Worm (Caenorhabditis elegans) whole organism, late embryonic: ENCODE data around the gene eif-2D.

Experiments
- C08G9.2 ChIP-seq: sonication (generic microtip); optimal IDR thresholded peaks from 2 replicates; lab custom pipeline; 2016; ENCODE audit warnings: mild to moderate bottlenecking, missing genetic modification characterization, moderate library complexity, missing compliant biosample characterization
- C38D4.7 ChIP-seq: fragments of 200-800 bp; sonication (Bioruptor generic); optimal IDR thresholded peaks from 2 replicates; lab custom pipeline; 2018; ENCODE audit warnings: mild to moderate bottlenecking, missing genetic modification characterization, moderate library complexity, missing compliant biosample characterization
- K02D7.2 ChIP-seq: sonication (generic microtip); optimal IDR thresholded peaks from 2 replicates; lab custom pipeline; 2017; ENCODE audit warnings: mild to moderate bottlenecking, missing genetic modification characterization, missing compliant biosample characterization
- K09A11.1 ChIP-seq: sonication (generic microtip); optimal IDR thresholded peaks from 2 replicates; lab custom pipeline; 2017; ENCODE audit warnings: antibody characterized with exemption, mild to moderate bottlenecking, missing genetic modification characterization, missing compliant biosample characterization; ENCODE audit not compliant: insufficient read depth
- T23F11.4 ChIP-seq: fragments of 200-800 bp; sonication (Bioruptor generic); optimal IDR thresholded peaks from 2 replicates; lab custom pipeline; 2018; ENCODE audit warnings: mild to moderate bottlenecking, missing genetic modification characterization, missing compliant biosample characterization
- ahr-1 ChIP-seq: sonication (generic microtip); optimal IDR thresholded peaks from 2 replicates; lab custom pipeline; 2016; ENCODE audit warnings: missing genetic modification characterization, missing compliant biosample characterization
- ama-1 ChIP-seq: fragments of 150-350 bp; optimal IDR thresholded peaks from 2 replicates; lab custom pipeline; 2014
- ceh-18 ChIP-seq: sonication (generic microtip); optimal IDR thresholded peaks from 2 replicates; lab custom pipeline; 2016; ENCODE audit warnings: missing genetic modification characterization, missing compliant biosample characterization
- ceh-19 ChIP-seq: fragments of 200-800 bp; sonication (Bioruptor generic); optimal IDR thresholded peaks from 2 replicates; lab custom pipeline; 2018; ENCODE audit warnings: mild to moderate bottlenecking, missing genetic modification characterization, missing compliant biosample characterization
- ceh-2 ChIP-seq: sonication (generic microtip); optimal IDR thresholded peaks from 2 replicates; lab custom pipeline; 2016; ENCODE audit warnings: missing genotype, missing genetic modification characterization, missing compliant biosample characterization
- ceh-45 ChIP-seq: fragments of 200-800 bp; sonication (Bioruptor generic); IDR thresholded peaks from 2 replicates; pipeline ENCODE4 v1.3.6; 2022; ENCODE audit warnings: missing genetic modification reagents, missing genetic modification characterization, missing compliant biosample characterization
- ceh-48 ChIP-seq: sonication (generic microtip); optimal IDR thresholded peaks from 2 replicates; lab custom pipeline; 2016; ENCODE audit warnings: missing genetic modification characterization, inconsistent platforms, missing compliant biosample characterization
- che-1 ChIP-seq: sonication (generic microtip); optimal IDR thresholded peaks from 2 replicates; lab custom pipeline; 2016; ENCODE audit warnings: mild to moderate bottlenecking, missing genetic modification characterization, missing compliant biosample characterization
- dmd-4 ChIP-seq: sonication (generic microtip); optimal IDR thresholded peaks from 2 replicates; lab custom pipeline; 2016; ENCODE audit warnings: borderline replicate concordance, missing genetic modification characterization, missing compliant biosample characterization
- elt-2 ChIP-seq: sonication (generic microtip); optimal IDR thresholded peaks from 2 replicates; lab custom pipeline; 2016; ENCODE audit warnings: missing genetic modification reagents, missing genetic modification characterization, missing compliant biosample characterization
- ets-4 ChIP-seq: sonication (generic microtip); optimal IDR thresholded peaks from 2 replicates; lab custom pipeline; 2016; ENCODE audit warnings: missing genetic modification characterization, missing compliant biosample characterization
- eyg-1 ChIP-seq: sonication (generic microtip); optimal IDR thresholded peaks from 2 replicates; lab custom pipeline; 2016; ENCODE audit warnings: missing genotype, missing genetic modification characterization, missing compliant biosample characterization
- fax-1 ChIP-seq: sonication (generic microtip); optimal IDR thresholded peaks from 2 replicates; lab custom pipeline; 2016; ENCODE audit warnings: missing genotype, missing genetic modification characterization, missing compliant biosample characterization
- fkh-10 ChIP-seq: fragments of 150-350 bp; optimal IDR thresholded peaks from 2 replicates; lab custom pipeline; 2014; ENCODE audit warnings: missing biosample characterization, missing genetic modification reagents, missing genetic modification characterization
- hlh-15 ChIP-seq: sonication (generic microtip); optimal IDR thresholded peaks from 2 replicates; lab custom pipeline; 2016; ENCODE audit warnings: missing genetic modification characterization, missing compliant biosample characterization
- hlh-30 ChIP-seq: sonication (generic microtip); optimal IDR thresholded peaks from 2 replicates; lab custom pipeline; 2017; ENCODE audit warnings: antibody characterized with exemption, missing genetic modification characterization, missing compliant biosample characterization; ENCODE audit not compliant: insufficient read depth
- lin-11 ChIP-seq: fragments of 200-800 bp; sonication (Bioruptor generic); optimal IDR thresholded peaks from 2 replicates; lab custom pipeline; 2018; ENCODE audit warnings: mild to moderate bottlenecking, missing genetic modification characterization, missing compliant biosample characterization
- mec-3 ChIP-seq: sonication (generic microtip); optimal IDR thresholded peaks from 2 replicates; lab custom pipeline; 2016; ENCODE audit warnings: borderline replicate concordance, missing genetic modification characterization, missing compliant biosample characterization
- nhr-11 ChIP-seq: fragments of 150-350 bp; optimal IDR thresholded peaks from 2 replicates; lab custom pipeline; 2014; ENCODE audit warnings: missing biosample characterization, missing genetic modification characterization
- npax-4 ChIP-seq: sonication (generic microtip); optimal IDR thresholded peaks from 2 replicates; lab custom pipeline; 2016; ENCODE audit warnings: missing genetic modification characterization, missing compliant biosample characterization
- pag-3 ChIP-seq: sonication (generic microtip); optimal IDR thresholded peaks from 2 replicates; lab custom pipeline; 2016; ENCODE audit warnings: missing compliant biosample characterization, missing genetic modification characterization, borderline replicate concordance
- pax-1 ChIP-seq: fragments of 150-350 bp; optimal IDR thresholded peaks from 2 replicates; lab custom pipeline; 2014; ENCODE audit warnings: missing biosample characterization, missing genetic modification characterization
- pha-4 ChIP-seq: fragments of 150-350 bp; optimal IDR thresholded peaks from 2 replicates; lab custom pipeline; 2018; ENCODE audit warnings: missing biosample characterization, missing genetic modification reagents, missing genetic modification characterization
- pqm-1 ChIP-seq: sonication (generic microtip); optimal IDR thresholded peaks from 2 replicates; lab custom pipeline; 2016; ENCODE audit warnings: missing genetic modification characterization, missing compliant biosample characterization
- ref-2 ChIP-seq: sonication (generic microtip); optimal IDR thresholded peaks from 2 replicates; lab custom pipeline; 2016; ENCODE audit warnings: missing genetic modification characterization, missing compliant biosample characterization
- rnt-1 ChIP-seq: sonication (generic microtip); optimal IDR thresholded peaks from 2 replicates; lab custom pipeline; 2016; ENCODE audit warnings: missing genetic modification characterization, missing compliant biosample characterization
- sdc-2 ChIP-seq: sonication (generic microtip); optimal IDR thresholded peaks from 2 replicates; lab custom pipeline; 2016; ENCODE audit warnings: missing genotype, missing genetic modification characterization, missing compliant biosample characterization
- sox-2 ChIP-seq: fragments of 200-800 bp; sonication (Bioruptor generic); IDR thresholded peaks from 2 replicates; pipeline ENCODE4 v1.3.6; 2022; ENCODE audit warnings: missing genetic modification reagents, missing genetic modification characterization, missing compliant biosample characterization
- syd-9 ChIP-seq: sonication (generic microtip); optimal IDR thresholded peaks from 2 replicates; lab custom pipeline; 2016; ENCODE audit warnings: mild to moderate bottlenecking, missing genetic modification characterization, moderate library complexity, missing compliant biosample characterization
- tbx-2 ChIP-seq: sonication (generic microtip); optimal IDR thresholded peaks from 2 replicates; lab custom pipeline; 2016; ENCODE audit warnings: missing genetic modification characterization, missing compliant biosample characterization
- tbx-7 ChIP-seq: sonication (generic microtip); optimal IDR thresholded peaks from 2 replicates; lab custom pipeline; 2016; ENCODE audit warnings: missing genotype, missing genetic modification characterization, missing compliant biosample characterization
- ttx-3 ChIP-seq: sonication (generic microtip); optimal IDR thresholded peaks from 2 replicates; lab custom pipeline; 2016; ENCODE audit warnings: missing genetic modification reagents, missing genetic modification characterization, missing compliant biosample characterization
- unc-55 ChIP-seq: sonication (generic microtip); optimal IDR thresholded peaks from 2 replicates; lab custom pipeline; 2017; ENCODE audit warnings: missing biosample characterization, missing genetic modification reagents, missing genetic modification characterization
- zip-5 ChIP-seq: sonication (generic microtip); optimal IDR thresholded peaks from 2 replicates; lab custom pipeline; 2016; ENCODE audit warnings: missing genetic modification characterization, missing compliant biosample characterization

Gene eif-2D

DNA sequence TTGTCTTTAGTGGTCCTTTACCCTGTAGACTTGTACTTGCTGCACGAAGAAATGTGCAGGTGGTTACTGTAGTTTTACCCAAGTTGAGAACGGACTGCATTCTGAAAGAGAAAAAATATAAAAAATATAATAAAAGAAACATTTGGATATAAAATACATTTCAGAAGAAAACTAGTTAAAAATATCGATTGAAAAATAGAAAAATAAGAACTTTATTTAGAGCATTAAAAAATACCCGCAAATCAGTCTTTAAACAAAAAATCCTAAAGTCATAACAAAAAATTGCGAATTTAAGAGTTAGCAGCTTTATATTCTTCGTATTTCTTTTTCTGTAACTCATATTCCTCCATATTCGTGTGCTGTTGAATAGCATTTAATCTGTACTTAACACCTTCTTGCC, 22.7 kb upstream of the eif-2D start, which contains the start of gene C25H3.7:
Gene C25H3.7, minus strand, starts transcription at position 101 of the 400 bp plus-strand sequence.
- no peak for TF ChIP-seq lin-11 (tag; lab: Kevin White, UChicago)
- no peak for TF ChIP-seq ets-4 (tag; lab: Kevin White, UChicago)
- TF ChIP-seq pag-3 (tag; lab: Kevin White, UChicago) = no peak
- TF ChIP-seq zip-5 (tag; lab: Kevin White, UChicago) = no peak
- no peak for TF ChIP-seq ceh-19 (GFP tag; lab: Kevin White, UChicago)
- no peak for TF ChIP-seq fkh-10 (GFP tag; lab: Kevin White, UChicago)
- TF ChIP-seq nhr-11 (tag; lab: Kevin White, UChicago) = no peak

DNA sequence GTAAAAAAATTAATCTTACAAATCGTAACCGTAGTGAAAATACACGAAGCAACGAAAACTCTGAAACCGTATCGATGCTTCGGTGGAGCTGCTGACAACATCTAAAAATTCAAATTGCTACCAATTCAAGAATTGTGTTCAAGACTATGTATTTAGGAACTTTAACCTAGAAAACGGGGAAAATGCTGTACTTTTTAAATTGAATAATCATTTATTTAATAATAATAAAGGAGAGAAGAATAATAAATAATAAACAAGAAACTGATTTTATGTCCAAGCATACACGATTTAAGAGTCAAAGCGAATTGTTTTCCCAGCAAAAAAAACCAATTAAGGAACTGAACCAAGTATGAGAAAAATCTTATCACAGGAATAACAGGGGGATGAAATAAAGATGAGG, 21.9 kb upstream of the eif-2D start, which contains the start of gene C25H3.17:
Gene C25H3.17, minus strand, starts transcription at position 101 of the 400 bp plus-strand sequence.
- TF ChIP-seq T23F11.4 (GFP tag; lab: Kevin White, UChicago) (no peak), ceh-18 (tag; lab: Kevin White, UChicago) (no peak), unc-55 (GFP tag; lab: Kevin White, UChicago) (no peak), sdc-2 (tag; lab: Kevin White, UChicago) (no peak), syd-9 (tag; lab: Kevin White, UChicago) (no peak), pax-1 (tag; lab: Kevin White, UChicago) (no peak), ref-2 (tag; lab: Kevin White, UChicago) (no peak), C08G9.2 (tag; lab: Kevin White, UChicago) (no peak)

DNA sequence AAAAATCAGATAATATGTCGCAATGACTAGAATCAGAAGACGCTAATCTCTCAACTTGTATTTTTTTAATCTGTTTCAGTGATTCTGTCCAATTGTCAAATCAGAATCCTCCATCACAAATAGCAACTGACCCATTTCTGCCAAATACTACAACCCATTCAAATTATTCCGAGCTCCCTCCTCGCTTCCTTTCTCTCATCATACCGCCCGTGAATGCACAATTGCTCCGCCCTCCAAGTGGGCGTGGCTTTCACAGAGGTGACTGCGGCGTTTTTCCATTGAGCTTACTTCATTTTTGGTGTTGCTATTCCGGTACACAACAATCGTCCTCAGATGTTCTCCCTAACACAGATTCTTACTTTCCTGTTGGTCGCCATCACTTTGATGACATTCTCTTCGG, 10.8 kb upstream of the eif-2D start, which contains the start of gene flp-27:
Gene flp-27, plus strand, starts transcription at position 301 of the 400 bp plus-strand sequence.
- TF ChIP-seq pqm-1 (tag; lab: Kevin White, UChicago) = no peak
- TF ChIP-seq hlh-15 = no peak
- TF ChIP-seq K09A11.1 = no peak
- TF ChIP-seq syd-9 (tag; lab: Kevin White, UChicago) = no peak
- TF ChIP-seq tbx-2 (tag; lab: Kevin White, UChicago) = no peak
- no peak for TF ChIP-seq che-1 (tag; lab: Kevin White, UChicago)
- no peak for TF ChIP-seq eyg-1 (tag; lab: Kevin White, UChicago)

DNA sequence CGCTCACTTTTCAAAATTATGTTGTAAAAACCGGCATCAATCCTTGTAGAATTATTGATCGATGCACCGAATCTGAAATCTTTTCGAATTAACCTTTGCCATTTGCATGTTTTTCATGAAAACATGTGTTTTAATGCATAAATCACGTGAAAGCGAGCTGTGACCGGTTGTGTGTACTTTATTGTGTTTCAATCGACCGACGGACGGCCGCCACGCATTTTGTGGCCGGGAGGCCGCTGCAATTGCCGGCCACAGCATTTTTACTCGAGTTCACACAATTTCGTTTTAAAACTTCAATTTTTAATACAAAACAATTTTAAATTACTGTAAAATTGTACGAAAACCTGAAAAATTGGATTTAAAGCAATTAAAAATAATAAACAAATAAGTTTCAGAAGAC, 2.6 kb upstream of the eif-2D start, which contains the start of gene C25H3.11:
Gene C25H3.11, minus strand, starts transcription at position 82 of the 400 bp plus-strand sequence.
- TF ChIP-seq pha-4 (tag; lab: Kevin White, UChicago) = no peak
- TF ChIP-seq ceh-2 = peak; percentile 35
- TF ChIP-seq ceh-48 (tag; lab: Kevin White, UChicago) = no peak
- no peak for TF ChIP-seq dmd-4
- TF ChIP-seq rnt-1 (tag; lab: Kevin White, UChicago) = no peak
- no peak for TF ChIP-seq mec-3
- no peak for TF ChIP-seq pqm-1 (tag; lab: Kevin White, UChicago)
- no peak for TF ChIP-seq elt-2 (tag; lab: Kevin White, UChicago)
- no peak for TF ChIP-seq sox-2 (GFP tag; lab: Robert Waterston, UW)
- TF ChIP-seq hlh-15 = no peak
- TF ChIP-seq hlh-30 (tag; lab: Kevin White, UChicago) = peak; percentile 55
- no peak for TF ChIP-seq ahr-1
- TF ChIP-seq fax-1 = no peak
- no peak for TF ChIP-seq C38D4.7
- no peak for TF ChIP-seq K02D7.2 (tag; lab: Kevin White, UChicago)
- TF ChIP-seq ama-1 (lab: Kevin White, UChicago) = peak; percentile 5
- TF ChIP-seq ceh-45 (GFP tag; lab: Robert Waterston, UW) = no peak
- no peak for TF ChIP-seq npax-4
- no peak for TF ChIP-seq tbx-7 (tag; lab: Kevin White, UChicago)
- TF ChIP-seq ttx-3 (tag; lab: Kevin White, UChicago) = no peak
